Fruit fly (Drosophila melanogaster): ENCODE measurements around the gene CG9547.
A peak's percentile ranks its signal among the peaks of the same experiment; 100 is the strongest.

The CG9547 gene

DNA sequence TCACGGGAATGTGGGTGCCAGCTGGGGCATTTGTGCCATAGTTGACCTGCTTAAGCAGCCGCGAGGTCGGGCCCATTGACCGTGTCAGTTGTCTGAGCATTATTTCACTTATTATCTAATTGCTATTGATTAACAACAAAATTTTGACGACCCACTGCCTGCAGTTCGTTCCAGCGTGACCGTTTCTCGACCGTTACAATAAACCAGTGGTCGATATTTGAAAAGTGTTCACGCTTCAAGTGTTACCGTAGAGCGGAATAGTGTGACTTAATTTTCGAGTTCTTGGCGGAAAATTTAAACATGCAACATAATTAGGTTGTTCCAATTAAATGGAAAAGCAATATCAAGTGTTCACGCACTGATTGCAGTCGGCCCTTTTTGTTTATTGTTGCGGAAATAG lies 26.8 kb downstream of the CG9547 start, which contains the start of gene HemK1 (continued):
- TF ChIP-seq Nf-YB (GFP tag; optimal IDR thresholded peaks at IDR 0.05) = peak; percentile 7
- TF ChIP-seq CG9932 (GFP tag; IDR thresholded peaks at IDR 0.05) = 0 out of 2 replicates have a peak, but pooled peaks have one; percentile 30
- peak; percentile 72 for TF ChIP-seq CG12659 (GFP tag; optimal IDR thresholded peaks at IDR 0.05)
- 0 out of 2 replicates have a peak, but pooled peaks have one; percentile 21 for TF ChIP-seq Atf6 (GFP tag; IDR thresholded peaks at IDR 0.05)
- peak in 1 of 2 experiments; percentile 2 for TF ChIP-seq crp (GFP tag; optimal IDR thresholded peaks at IDR 0.05)
- TF ChIP-seq chinmo (GFP tag; IDR thresholded peaks at IDR 0.05; ENCODE audit: partially characterized antibody) = peak; percentile 56; the same call in 1 of the 4 replicates
- TF ChIP-seq B-H2 (GFP tag; optimal IDR thresholded peaks at IDR 0.05) = peak; percentile 28
- TF ChIP-seq trem (tag; optimal IDR thresholded peaks at IDR 0.05) = peak; percentile 59
- peak; percentile 58; the same call in 1 of the 2 replicates for TF ChIP-seq amos (GFP tag; IDR thresholded peaks at IDR 0.05; ENCODE audit: partially characterized antibody)
- peak; percentile 72 for TF ChIP-seq CG14710 (tag; optimal IDR thresholded peaks at IDR 0.05)
- TF ChIP-seq hkb (optimal IDR thresholded peaks at IDR 0.05) = no peak
- TF ChIP-seq hkb (GFP tag; IDR thresholded peaks at IDR 0.05) = no peak
- no peak for TF ChIP-seq Atf3 (GFP tag; optimal IDR thresholded peaks at IDR 0.05)
- TF ChIP-seq Pdp1 (GFP tag; optimal IDR thresholded peaks at IDR 0.05) = peak in 1 of 2 experiments; percentile 84
- TF ChIP-seq salm (tag; optimal IDR thresholded peaks at IDR 0.05) = no peak
- peak in 1 of 2 experiments; percentile 16 for TF ChIP-seq Eip74EF (GFP tag; optimal IDR thresholded peaks at IDR 0.05)
- no peak for TF ChIP-seq CG10209 (GFP tag; optimal IDR thresholded peaks at IDR 0.05)
- TF ChIP-seq Ets65A (GFP tag) = peak; percentile 83
- no peak for TF ChIP-seq CG2875 (GFP tag; optimal IDR thresholded peaks at IDR 0.05)
- peak; percentile 33 for TF ChIP-seq kah (GFP tag; optimal IDR thresholded peaks at IDR 0.05)
- no peak for TF ChIP-seq CG10147 (GFP tag; optimal IDR thresholded peaks at IDR 0.05)
- peak; percentile 66 for TF ChIP-seq CG13287 (GFP tag; IDR thresholded peaks at IDR 0.05; ENCODE audit: partially characterized antibody)
- peak; percentile 31 for TF ChIP-seq CG15601 (tag; optimal IDR thresholded peaks at IDR 0.05)
- TF ChIP-seq Deaf1 (tag; optimal IDR thresholded peaks at IDR 0.05) = peak; percentile 14
- TF ChIP-seq nerfin-2 (GFP tag; IDR thresholded peaks at IDR 0.05; ENCODE audit: partially characterized antibody) = peak; percentile 47; the same call in 1 of the 2 replicates
- no peak for TF ChIP-seq Stat92E (GFP tag; optimal IDR thresholded peaks at IDR 0.05)
- peak; percentile 43 for TF ChIP-seq Sin3A (optimal IDR thresholded peaks at IDR 0.05)
- TF ChIP-seq HmgZ (tag; optimal IDR thresholded peaks at IDR 0.05) = peak; percentile 78
- peak; percentile 69 for TF ChIP-seq YL-1 (GFP tag; optimal IDR thresholded peaks at IDR 0.05)
- TF ChIP-seq pzg (GFP tag; optimal IDR thresholded peaks at IDR 0.05) = peak; percentile 98
- TF ChIP-seq gfzf (GFP tag; optimal IDR thresholded peaks at IDR 0.05) = peak; percentile 97
- TF ChIP-seq CG2116 (GFP tag; optimal IDR thresholded peaks at IDR 0.05) = peak; percentile 42
- no peak for TF ChIP-seq lilli (GFP tag; optimal IDR thresholded peaks at IDR 0.05)
- no peak for TF ChIP-seq CG3065 (GFP tag; optimal IDR thresholded peaks at IDR 0.05)
- TF ChIP-seq CG12299 (tag; optimal IDR thresholded peaks at IDR 0.05) = no peak
- no peak for TF ChIP-seq cwo (GFP tag; optimal IDR thresholded peaks at IDR 0.05)
- peak; percentile 17 for TF ChIP-seq exex (tag; optimal IDR thresholded peaks at IDR 0.05)
- TF ChIP-seq CG6791 (GFP tag; IDR thresholded peaks at IDR 0.05; ENCODE audit: partially characterized antibody) = peak; percentile 42; the same call in 1 of the 3 replicates
- 0 out of 3 replicates have a peak, but pooled peaks have one; percentile 34 for TF ChIP-seq ci (GFP tag; IDR thresholded peaks at IDR 0.05)
- TF ChIP-seq Sry-δ (GFP tag; optimal IDR thresholded peaks at IDR 0.05) = peak; percentile 55
- TF ChIP-seq E2f2 (GFP tag; IDR thresholded peaks at IDR 0.05) = peak; percentile 97
- peak; percentile 43 for TF ChIP-seq nmo (GFP tag; optimal IDR thresholded peaks at IDR 0.05)
- peak; percentile 21 for TF ChIP-seq Dad (GFP tag; optimal IDR thresholded peaks at IDR 0.05)
- peak; percentile 50 for TF ChIP-seq CG12769 (tag; optimal IDR thresholded peaks at IDR 0.05)
- TF ChIP-seq gt (GFP tag; IDR thresholded peaks at IDR 0.05) = no peak
- peak; percentile 19 for TF ChIP-seq chn (GFP tag; optimal IDR thresholded peaks at IDR 0.05)
- no peak for TF ChIP-seq ab (GFP tag; optimal IDR thresholded peaks at IDR 0.05)
- peak; percentile 48 for TF ChIP-seq sens (GFP tag)
- TF ChIP-seq CG10267 (tag; optimal IDR thresholded peaks at IDR 0.05) = peak; percentile 45

All from whole organism, embryonic.